Fruit fly (Drosophila melanogaster): ENCODE data around the gene CG42717.

The CG42717 gene

dm6 chr3L:16060806-16061600, 28.0 kb upstream of the CG42717 start (continued):
- TF ChIP-seq Blimp-1 (GFP tag; optimal IDR thresholded peaks at IDR 0.05) (peak; percentile 64), CG12744 (GFP tag; optimal IDR thresholded peaks at IDR 0.05) (no peak), CG15514 (GFP tag; optimal IDR thresholded peaks at IDR 0.05) (no peak), ap (GFP tag; IDR thresholded peaks at IDR 0.05) (no peak), trh (GFP tag; optimal IDR thresholded peaks at IDR 0.05) (no peak), CG34376 (GFP tag; optimal IDR thresholded peaks at IDR 0.05) (no peak), Nf-YB (GFP tag; optimal IDR thresholded peaks at IDR 0.05) (no peak), CG10366 (GFP tag; IDR thresholded peaks at IDR 0.05) (peak; percentile 9; the same call in 1 of the 2 replicates), Atf3 (GFP tag; optimal IDR thresholded peaks at IDR 0.05) (no peak), CG10979 (tag; optimal IDR thresholded peaks at IDR 0.05) (peak; percentile 75), Scr (GFP tag; IDR thresholded peaks at IDR 0.05; ENCODE audit: partially characterized antibody) (no peak), CG6654 (GFP tag; optimal IDR thresholded peaks at IDR 0.05) (peak; percentile 6), CG3847 (GFP tag; IDR thresholded peaks at IDR 0.05) (0 out of 2 replicates have a peak, but pooled peaks have one; percentile 10), CG7372 (GFP tag; IDR thresholded peaks at IDR 0.05) (no peak), phol (tag; optimal IDR thresholded peaks at IDR 0.05) (no peak), kni (GFP tag; optimal IDR thresholded peaks at IDR 0.05) (no peak), schlank (tag; optimal IDR thresholded peaks at IDR 0.05) (no peak), Hmx (GFP tag; optimal IDR thresholded peaks at IDR 0.05) (no peak), dmrt11E (tag; optimal IDR thresholded peaks at IDR 0.05) (peak; percentile 45), cato (GFP tag; optimal IDR thresholded peaks at IDR 0.05; ENCODE audit: borderline replicate concordance) (no peak), CG1603 (tag; optimal IDR thresholded peaks at IDR 0.05) (no peak), Deaf1 (tag; optimal IDR thresholded peaks at IDR 0.05) (no peak), NfI (GFP tag; optimal IDR thresholded peaks at IDR 0.05) (peak; percentile 37), CG12104 (GFP tag; optimal IDR thresholded peaks at IDR 0.05) (peak; percentile 15), Lhr (GFP tag; optimal IDR thresholded peaks at IDR 0.05) (no peak), hkb (optimal IDR thresholded peaks at IDR 0.05) (no peak), hkb (GFP tag; IDR thresholded peaks at IDR 0.05) (0 out of 2 replicates have a peak, but pooled peaks have one; percentile 11), jing (GFP tag; optimal IDR thresholded peaks at IDR 0.05) (no peak), CkIIα-i1 (GFP tag; IDR thresholded peaks at IDR 0.05) (no peak), CG13894 (tag; optimal IDR thresholded peaks at IDR 0.05) (no peak), CG15011 (GFP tag; optimal IDR thresholded peaks at IDR 0.05) (peak; percentile 34), CG9727 (GFP tag; optimal IDR thresholded peaks at IDR 0.05) (peak; percentile 76), gcm (GFP tag; optimal IDR thresholded peaks at IDR 0.05) (no peak), crp (GFP tag; optimal IDR thresholded peaks at IDR 0.05) (no peak), Chrac-16 (GFP tag; optimal IDR thresholded peaks at IDR 0.05) (peak; percentile 48), CG9932 (GFP tag; IDR thresholded peaks at IDR 0.05) (0 out of 2 replicates have a peak, but pooled peaks have one; percentile 31), Rx (GFP tag; IDR thresholded peaks at IDR 0.05) (no peak), CG1233 (GFP tag; optimal IDR thresholded peaks at IDR 0.05) (peak; percentile 46), CG11696 (GFP tag; IDR thresholded peaks at IDR 0.05) (0 out of 2 replicates have a peak, but pooled peaks have one; percentile 14), CG30020 (tag; optimal IDR thresholded peaks at IDR 0.05) (no peak), pnt (GFP tag; optimal IDR thresholded peaks at IDR 0.05) (peak; percentile 16), CG7839 (tag; optimal IDR thresholded peaks at IDR 0.05) (no peak), CG13775 (GFP tag; optimal IDR thresholded peaks at IDR 0.05) (peak; percentile 54), Oaz (GFP tag; IDR thresholded peaks at IDR 0.05) (no peak), CG12659 (GFP tag; optimal IDR thresholded peaks at IDR 0.05) (peak; percentile 70), Hand (GFP tag; optimal IDR thresholded peaks at IDR 0.05) (no peak), CG18262 (tag; optimal IDR thresholded peaks at IDR 0.05) (peak; percentile 79), caup (GFP tag; optimal IDR thresholded peaks at IDR 0.05; ENCODE audit: severe bottlenecking) (peak; percentile 13)

All from whole organism, embryonic.